Worm (Caenorhabditis elegans) whole organism, L1 larva: Measurements from ENCODE around the gene F10A3.11.

Experiments used
- C16A3.4 ChIP-seq: fragments of 150-350 bp; optimal IDR thresholded peaks from 2 replicates; lab custom pipeline; 2014; ENCODE audit warnings: missing biosample characterization, missing genetic modification characterization
- Y116A8C.19 ChIP-seq: sonication (generic microtip); optimal IDR thresholded peaks from 2 replicates; lab custom pipeline; 2016; ENCODE audit warnings: missing compliant biosample characterization, missing genetic modification characterization, borderline replicate concordance
- aha-1 ChIP-seq: fragments of 150-350 bp; optimal IDR thresholded peaks from 2 replicates; lab custom pipeline; 2014; ENCODE audit warnings: missing biosample characterization, missing genetic modification characterization
- alr-1 ChIP-seq: fragments of 200-800 bp; sonication (Bioruptor generic); optimal IDR thresholded peaks from 2 replicates; lab custom pipeline; 2018; ENCODE audit warnings: borderline replicate concordance, mild to moderate bottlenecking, missing genetic modification characterization, missing compliant biosample characterization
- ama-1 ChIP-seq: fragments of 150-350 bp; optimal IDR thresholded peaks from 2 replicates; lab custom pipeline; 2014
- ceh-8 ChIP-seq: fragments of 200-800 bp; sonication (Bioruptor generic); optimal IDR thresholded peaks from 2 replicates; lab custom pipeline; 2018; ENCODE audit warnings: mild to moderate bottlenecking, missing genetic modification characterization, moderate library complexity, missing compliant biosample characterization
- ceh-82 ChIP-seq, 3 experiments: fragments of 150-350 bp in 1 of 3; sonication (generic microtip) in 2 of 3; optimal IDR thresholded peaks; 2 replicates each; lab custom pipeline; 2014 to 2017; ENCODE audit warnings: missing biosample characterization in 3 of 3, missing genetic modification characterization in 3 of 3
- dsc-1 ChIP-seq: sonication (generic microtip); optimal IDR thresholded peaks from 2 replicates; lab custom pipeline; 2016; ENCODE audit warnings: mild to moderate bottlenecking, missing genetic modification characterization, missing compliant biosample characterization
- efl-3 ChIP-seq: fragments of 200-800 bp; sonication (Bioruptor generic); optimal IDR thresholded peaks from 2 replicates; lab custom pipeline; 2018; ENCODE audit warnings: mild to moderate bottlenecking, missing genetic modification characterization, missing compliant biosample characterization
- egl-27 ChIP-seq, 2 experiments: fragments of 150-350 bp in 1 of 2; sonication (generic microtip); optimal IDR thresholded peaks; 3 replicates each; lab custom pipeline; 2017 to 2018; ENCODE audit warnings: missing biosample characterization in 2 of 2, missing genetic modification characterization in 2 of 2, missing genetic modification reagents in 2 of 2
- fkh-10 ChIP-seq: sonication (generic microtip); optimal IDR thresholded peaks from 2 replicates; lab custom pipeline; 2017; ENCODE audit warnings: missing biosample characterization, missing genetic modification reagents, missing genetic modification characterization
- fos-1 ChIP-seq: fragments of 150-350 bp; optimal IDR thresholded peaks from 2 replicates; lab custom pipeline; 2014; ENCODE audit warnings: missing biosample characterization, missing genetic modification characterization
- hlh-4 ChIP-seq: sonication (generic microtip); optimal IDR thresholded peaks from 2 replicates; lab custom pipeline; 2016; ENCODE audit warnings: mild to moderate bottlenecking, missing genetic modification characterization, missing compliant biosample characterization
- isw-1 ChIP-seq: fragments of 200-800 bp; sonication (Bioruptor generic); IDR thresholded peaks from 2 replicates; pipeline ENCODE4 v1.3.6; 2022; ENCODE audit warnings: missing genetic modification characterization, missing compliant biosample characterization
- lin-13 ChIP-seq: fragments of 150-350 bp; optimal IDR thresholded peaks from 2 replicates; lab custom pipeline; 2014; ENCODE audit warnings: missing biosample characterization, missing genetic modification reagents, missing genetic modification characterization
- lin-14 ChIP-seq: fragments of 200-800 bp; sonication (Bioruptor generic); optimal IDR thresholded peaks from 2 replicates; lab custom pipeline; 2018; ENCODE audit warnings: mild to moderate bottlenecking, missing genetic modification characterization, moderate library complexity, missing compliant biosample characterization
- lin-35 ChIP-seq, 2 experiments: fragments of 150-350 bp; optimal IDR thresholded peaks; 2 replicates each; lab custom pipeline; 2014; ENCODE audit warnings: missing biosample characterization in 2 of 2, missing genetic modification characterization in 2 of 2, missing genetic modification reagents in 2 of 2
- lin-39 ChIP-seq: fragments of 150-350 bp; optimal IDR thresholded peaks from 2 replicates; lab custom pipeline; 2014; ENCODE audit warnings: missing biosample characterization, missing genetic modification reagents, missing genetic modification characterization
- lir-3 ChIP-seq: sonication (generic microtip); optimal IDR thresholded peaks from 2 replicates; lab custom pipeline; 2016; ENCODE audit warnings: mild to moderate bottlenecking, missing genetic modification characterization, moderate library complexity, missing compliant biosample characterization; ENCODE audit not compliant: poor library complexity
- mab-9 ChIP-seq: fragments of 200-800 bp; sonication (Bioruptor generic); IDR thresholded peaks from 2 replicates; pipeline ENCODE4 v1.3.6; 2022; ENCODE audit warnings: missing genetic modification reagents, missing genetic modification characterization, missing compliant biosample characterization
- nhr-11 ChIP-seq: fragments of 150-350 bp; optimal IDR thresholded peaks from 2 replicates; lab custom pipeline; 2014; ENCODE audit warnings: missing biosample characterization, missing genetic modification characterization
- nhr-12 ChIP-seq: sonication (generic microtip); optimal IDR thresholded peaks from 2 replicates; lab custom pipeline; 2017; ENCODE audit warnings: missing biosample characterization, missing genetic modification characterization
- nhr-20 ChIP-seq: sonication (generic microtip); optimal IDR thresholded peaks from 2 replicates; lab custom pipeline; 2016; ENCODE audit warnings: mild to moderate bottlenecking, missing genetic modification characterization, missing compliant biosample characterization
- nhr-237 ChIP-seq: fragments of 150-350 bp; optimal IDR thresholded peaks from 2 replicates; lab custom pipeline; 2014; ENCODE audit warnings: missing biosample characterization, missing genetic modification characterization
- nhr-28 ChIP-seq: fragments of 150-350 bp; optimal IDR thresholded peaks from 2 replicates; lab custom pipeline; 2014; ENCODE audit warnings: missing biosample characterization, missing genetic modification characterization
- nhr-47 ChIP-seq: sonication (generic microtip); optimal IDR thresholded peaks from 2 replicates; lab custom pipeline; 2016; ENCODE audit warnings: mild to moderate bottlenecking, missing genetic modification characterization, moderate library complexity, missing compliant biosample characterization
- nhr-76 ChIP-seq: sonication (generic microtip); optimal IDR thresholded peaks from 2 replicates; lab custom pipeline; 2017; ENCODE audit warnings: missing biosample characterization, missing genetic modification characterization
- nhr-77 ChIP-seq: fragments of 150-350 bp; optimal IDR thresholded peaks from 2 replicates; lab custom pipeline; 2014; ENCODE audit warnings: missing biosample characterization, missing genetic modification characterization
- nhr-90 ChIP-seq: sonication (generic microtip); optimal IDR thresholded peaks from 2 replicates; lab custom pipeline; 2016; ENCODE audit warnings: mild to moderate bottlenecking, missing genetic modification characterization, missing compliant biosample characterization; ENCODE audit not compliant: poor library complexity
- pqm-1 ChIP-seq: sonication (generic microtip); optimal IDR thresholded peaks from 3 replicates; lab custom pipeline; 2017; ENCODE audit warnings: missing biosample characterization, missing genetic modification characterization
- rnt-1 ChIP-seq: sonication (generic microtip); optimal IDR thresholded peaks from 2 replicates; lab custom pipeline; 2016; ENCODE audit warnings: mild to moderate bottlenecking, missing genetic modification characterization, moderate library complexity, missing compliant biosample characterization
- snpc-4 ChIP-seq: fragments of 150-350 bp; optimal IDR thresholded peaks from 2 replicates; lab custom pipeline; 2014; ENCODE audit warnings: missing biosample characterization, missing genetic modification characterization
- snu-23 ChIP-seq: sonication (generic microtip); optimal IDR thresholded peaks from 2 replicates; lab custom pipeline; 2016; ENCODE audit warnings: missing genetic modification characterization, missing compliant biosample characterization
- sox-4 ChIP-seq: sonication (generic microtip); optimal IDR thresholded peaks from 2 replicates; lab custom pipeline; 2016; ENCODE audit warnings: missing genetic modification characterization, missing compliant biosample characterization
- sptf-1 ChIP-seq: fragments of 150-350 bp; optimal IDR thresholded peaks from 2 replicates; lab custom pipeline; 2014; ENCODE audit warnings: missing biosample characterization, missing genetic modification characterization
- sup-37 ChIP-seq: fragments of 200-800 bp; sonication (Bioruptor generic); optimal IDR thresholded peaks from 2 replicates; lab custom pipeline; 2018; ENCODE audit warnings: mild to moderate bottlenecking, missing genetic modification characterization, missing compliant biosample characterization
- swsn-7 ChIP-seq: sonication (generic microtip); optimal IDR thresholded peaks from 2 replicates; lab custom pipeline; 2016; ENCODE audit warnings: missing genetic modification characterization, missing compliant biosample characterization
- tlp-1 ChIP-seq: fragments of 150-350 bp; optimal IDR thresholded peaks from 2 replicates; lab custom pipeline; 2014; ENCODE audit warnings: missing biosample characterization, missing genetic modification characterization
- unc-86 ChIP-seq: sonication (generic microtip); optimal IDR thresholded peaks from 2 replicates; lab custom pipeline; 2016; ENCODE audit warnings: missing genetic modification characterization, missing compliant biosample characterization
- unc-98 ChIP-seq: fragments of 200-800 bp; sonication (Bioruptor generic); IDR thresholded peaks from 2 replicates; pipeline ENCODE4 v1.3.6; 2022; ENCODE audit warnings: missing genetic modification characterization, missing compliant biosample characterization
- ztf-11 ChIP-seq, 2 experiments: sonication (generic microtip); optimal IDR thresholded peaks; 2 replicates each; lab custom pipeline; 2016 to 2017; ENCODE audit warnings: missing genetic modification characterization in 2 of 2, missing biosample characterization in 1 of 2, missing compliant biosample characterization in 1 of 2
- ztf-4 ChIP-seq: fragments of 150-350 bp; optimal IDR thresholded peaks from 2 replicates; lab custom pipeline; 2014; ENCODE audit warnings: missing biosample characterization, missing genetic modification characterization

Gene F10A3.11

ce11 chrV:16162124-16162735 is at the start of gene F10A3.11, which contains the start of gene str-109:
F10A3.11 (plus strand) TSS chrV:16162685.
str-109 (minus strand) TSS chrV:16162224.
- TF ChIP-seq lir-3 (tag; lab: Kevin White, UChicago) (no peak), Y116A8C.19 (tag; lab: Kevin White, UChicago) (no peak), sptf-1 (tag; lab: Kevin White, UChicago) (no peak), snu-23 (GFP tag; lab: Kevin White, UChicago) (no peak), alr-1 (tag; lab: Kevin White, UChicago) (no peak), rnt-1 (tag; lab: Kevin White, UChicago) (no peak), lin-14 (GFP tag; lab: Kevin White, UChicago) (no peak), ceh-8 (GFP tag; lab: Kevin White, UChicago) (no peak), ztf-11 (tag; optimal IDR thresholded peaks at IDR 0.05; lab: Kevin White, UChicago) (no peak), efl-3 (no peak), nhr-28 (tag; lab: Kevin White, UChicago) (no peak), lin-39 (tag; lab: Kevin White, UChicago) (no peak), dsc-1 (no peak), swsn-7 (tag; lab: Kevin White, UChicago) (no peak), fos-1 (tag; lab: Kevin White, UChicago) (no peak), ztf-4 (tag; lab: Kevin White, UChicago) (no peak), nhr-11 (tag; lab: Kevin White, UChicago) (no peak), nhr-12 (tag; lab: Kevin White, UChicago) (no peak)

- TF ChIP-seq fos-1 (tag; lab: Kevin White, UChicago): no peak
- TF ChIP-seq sox-4 (tag; lab: Kevin White, UChicago): no peak
- TF ChIP-seq unc-86: no peak
- no peak for TF ChIP-seq pqm-1 (tag; lab: Kevin White, UChicago)
- TF ChIP-seq snpc-4 (tag; lab: Kevin White, UChicago): no peak
- TF ChIP-seq tlp-1: no peak
- TF ChIP-seq fkh-10 (GFP tag; lab: Kevin White, UChicago): no peak
Measured at ce11 chrV:16114237-16114636, 48.2 kb upstream of the F10A3.11 start, which contains the start of gene srxa-16. srxa-16 (minus strand) TSS chrV:16114337.

- no peak for TF ChIP-seq unc-86
- TF ChIP-seq hlh-4 (tag; lab: Kevin White, UChicago): no peak
- no peak for TF ChIP-seq C16A3.4 (tag; lab: Kevin White, UChicago)
- no peak for TF ChIP-seq ama-1
- no peak for TF ChIP-seq lin-13 (GFP tag; lab: Kevin White, UChicago)
- TF ChIP-seq lin-35 (GFP tag; optimal IDR thresholded peaks at IDR 0.05; lab: Kevin White, UChicago): no peak
- no peak for TF ChIP-seq sup-37 (GFP tag; lab: Kevin White, UChicago)
- no peak for TF ChIP-seq nhr-47 (tag; lab: Kevin White, UChicago)
- TF ChIP-seq nhr-20 (tag; lab: Kevin White, UChicago): no peak
Measured at ce11 chrV:16115381-16115780, 47.1 kb upstream of the F10A3.11 start, which contains the start of gene str-25. str-25 (plus strand) TSS chrV:16115681.

- no peak for TF ChIP-seq egl-27 (tag; optimal IDR thresholded peaks at IDR 0.05; lab: Kevin White, UChicago)
- TF ChIP-seq aha-1 (tag; lab: Kevin White, UChicago): no peak
- no peak for TF ChIP-seq lin-35 (GFP tag; optimal IDR thresholded peaks at IDR 0.05; lab: Kevin White, UChicago)
- TF ChIP-seq hlh-4 (tag; lab: Kevin White, UChicago): no peak
- TF ChIP-seq ceh-82 (tag; optimal IDR thresholded peaks at IDR 0.05; lab: Kevin White, UChicago): no peak
- no peak for TF ChIP-seq nhr-237 (tag; lab: Kevin White, UChicago)
- no peak for TF ChIP-seq alr-1 (tag; lab: Kevin White, UChicago)
- no peak for TF ChIP-seq sptf-1 (tag; lab: Kevin White, UChicago)
- TF ChIP-seq nhr-77 (tag; lab: Kevin White, UChicago): no peak
- TF ChIP-seq isw-1: no peak
- no peak for TF ChIP-seq snpc-4 (tag; lab: Kevin White, UChicago)
- no peak for TF ChIP-seq ceh-8 (GFP tag; lab: Kevin White, UChicago)
- no peak for TF ChIP-seq nhr-12 (tag; lab: Kevin White, UChicago)
- no peak for TF ChIP-seq lir-3 (tag; lab: Kevin White, UChicago)
- TF ChIP-seq unc-98 (GFP tag; lab: Robert Waterston, UW): no peak
- TF ChIP-seq nhr-90 (tag; lab: Kevin White, UChicago): no peak
- no peak for TF ChIP-seq nhr-11 (tag; lab: Kevin White, UChicago)
- no peak for TF ChIP-seq nhr-76 (tag; lab: Kevin White, UChicago)
- TF ChIP-seq fkh-10 (GFP tag; lab: Kevin White, UChicago): no peak
- TF ChIP-seq mab-9 (GFP tag; lab: Robert Waterston, UW): no peak
Measured at ce11 chrV:16118601-16119000, 43.9 kb upstream of the F10A3.11 start, which contains the start of gene str-103. str-103 (minus strand) TSS chrV:16118701.
